Worm (Caenorhabditis elegans): Measurements from ENCODE around the gene F54C8.6.
A peak's percentile ranks its signal among the peaks of the same experiment; 100 is the strongest.
"Not testable (repeated sequence)": the region's sequence is repeated elsewhere in the genome, so short reads cannot be mapped to it uniquely, and the experiment has no call there.

F54C8.6 gene

ce11 chrIII:9445699-9446098 is 4.0 kb downstream of the F54C8.6 start:
- TF ChIP-seq flt-1 (GFP tag; IDR thresholded peaks at IDR 0.05), result 0 out of 2 replicates have a peak, but pooled peaks have one; percentile 15

ce11 chrIII:9443417-9444027 is 6.2 kb downstream of the F54C8.6 start, which contains the start of gene pir-2:
pir-2 (minus strand) TSS chrIII:9443634.
- TF ChIP-seq T22C8.4 (GFP tag; IDR thresholded peaks at IDR 0.05) (peak; percentile 98), ztf-23 (GFP tag; IDR thresholded peaks at IDR 0.05) (peak; percentile 76), tab-1 (GFP tag; IDR thresholded peaks at IDR 0.05) (peak; percentile 13; the same call in 1 of the 2 replicates), med-1 (GFP tag; optimal IDR thresholded peaks at IDR 0.05; ENCODE audit: insufficient read depth) (no peak), cog-1 (tag; optimal IDR thresholded peaks at IDR 0.05) (peak; percentile 25)

DNA sequence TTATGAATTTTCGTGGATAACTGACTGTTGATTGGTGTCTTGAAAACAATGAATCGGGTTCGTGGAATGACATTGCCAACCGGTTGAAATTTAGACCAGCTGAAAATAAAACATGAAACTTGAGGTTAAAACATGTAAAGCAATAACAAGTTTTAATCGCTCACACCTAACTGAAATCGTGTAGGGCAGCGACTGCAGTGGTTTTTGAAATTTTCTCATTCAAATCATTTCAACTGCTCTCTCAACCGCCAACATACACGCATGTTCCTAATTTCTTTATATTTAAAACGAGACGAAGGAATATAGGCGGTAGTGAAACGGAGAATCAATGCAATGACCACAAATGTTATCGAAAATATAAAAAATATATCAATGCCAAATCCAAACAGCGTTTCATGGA is 6.9 kb downstream of the F54C8.6 start:
- TF ChIP-seq klf-2 (GFP tag; conservative IDR thresholded peaks at IDR 0.05), result no peak

DNA sequence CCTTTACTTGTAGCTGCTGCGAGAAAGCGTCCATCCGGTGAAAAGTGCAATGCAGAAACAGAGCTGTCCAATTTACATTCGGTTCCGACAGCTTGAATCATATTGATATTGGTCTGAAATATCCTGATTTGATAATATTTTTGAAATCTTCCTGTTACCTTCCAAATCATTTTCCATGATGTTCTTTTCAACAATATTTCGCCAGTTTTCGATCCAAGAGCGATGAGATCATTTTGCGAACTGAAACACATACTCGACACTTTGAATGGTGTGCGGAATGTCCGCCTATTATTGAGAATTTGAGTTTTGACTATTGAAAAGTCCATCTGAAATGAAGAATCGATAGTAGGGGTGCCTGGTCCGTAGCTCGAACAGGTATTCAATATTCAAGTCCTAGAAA is 8.6 kb downstream of the F54C8.6 start, which contains the start of gene emb-30:
TSS of gene emb-30 (minus strand) at position 328 of the 400 bp plus-strand sequence.
- TF ChIP-seq klf-2 (GFP tag; conservative IDR thresholded peaks at IDR 0.05) (no peak), flt-1 (GFP tag; IDR thresholded peaks at IDR 0.05) (0 out of 2 replicates have a peak, but pooled peaks have one; percentile 13)

DNA sequence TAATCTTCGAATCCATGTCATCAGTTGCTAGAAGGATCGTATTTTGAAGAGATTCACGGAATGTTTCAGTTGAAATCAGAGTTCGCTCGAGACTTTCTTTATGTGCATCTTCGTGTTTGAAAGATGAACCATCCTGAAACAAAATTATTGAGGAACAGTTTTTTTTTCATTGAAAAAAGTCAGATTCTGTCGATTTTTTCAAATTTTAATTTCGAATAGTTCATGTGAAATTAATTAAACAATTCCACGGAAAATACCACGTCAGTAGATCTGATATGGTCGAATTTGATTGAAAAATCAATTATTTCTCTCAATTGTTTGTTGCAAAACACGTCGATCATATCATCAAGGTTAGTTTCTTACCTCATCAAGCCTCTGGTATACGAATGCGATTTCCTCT is 10.3 kb downstream of the F54C8.6 start, which contains the start of gene F54C8.1:
TSS of gene F54C8.1 (plus strand) at position 301 of the 400 bp plus-strand sequence.
- TF ChIP-seq ref-1 (GFP tag; conservative IDR thresholded peaks at IDR 0.05) (no peak), T22C8.4 (GFP tag; IDR thresholded peaks at IDR 0.05) (no peak), flt-1 (GFP tag; IDR thresholded peaks at IDR 0.05) (no peak), med-1 (GFP tag; optimal IDR thresholded peaks at IDR 0.05; ENCODE audit: insufficient read depth) (no peak), ztf-29 (GFP tag; IDR thresholded peaks at IDR 0.05) (no peak), ztf-23 (GFP tag; IDR thresholded peaks at IDR 0.05) (no peak), cog-1 (tag; optimal IDR thresholded peaks at IDR 0.05) (no peak), klf-2 (GFP tag; conservative IDR thresholded peaks at IDR 0.05) (no peak), tab-1 (GFP tag; IDR thresholded peaks at IDR 0.05) (no peak)

DNA sequence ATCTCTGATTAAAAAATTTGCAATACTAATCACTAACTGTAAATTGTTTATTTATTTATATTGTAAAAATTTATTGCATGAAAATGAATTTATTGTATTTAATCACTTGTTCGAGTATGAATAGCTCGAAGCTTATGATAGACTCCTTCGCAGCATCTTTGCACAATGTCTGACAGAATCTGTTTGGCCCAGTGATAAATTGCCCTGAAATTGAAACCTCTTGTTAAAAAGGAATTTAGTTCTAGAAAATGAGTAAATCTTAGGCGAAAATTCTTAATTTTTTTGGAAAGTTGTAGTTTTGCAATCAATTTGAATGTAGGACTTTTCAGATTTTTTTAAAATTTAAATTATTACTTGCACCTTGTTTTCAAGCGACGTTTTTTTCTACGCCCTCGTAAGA is 14.7 kb downstream of the F54C8.6 start:
- TF ChIP-seq ztf-23 (GFP tag; IDR thresholded peaks at IDR 0.05), result no peak
- no peak for TF ChIP-seq cog-1 (tag; optimal IDR thresholded peaks at IDR 0.05)
- TF ChIP-seq tab-1 (GFP tag; IDR thresholded peaks at IDR 0.05), result no peak
- no peak for TF ChIP-seq klf-2 (GFP tag; conservative IDR thresholded peaks at IDR 0.05)
- no peak for TF ChIP-seq ref-1 (GFP tag; conservative IDR thresholded peaks at IDR 0.05)
- TF ChIP-seq flt-1 (GFP tag; IDR thresholded peaks at IDR 0.05), result no peak
- no peak for TF ChIP-seq T22C8.4 (GFP tag; IDR thresholded peaks at IDR 0.05)
- no peak for TF ChIP-seq med-1 (GFP tag; optimal IDR thresholded peaks at IDR 0.05; ENCODE audit: insufficient read depth)
- no peak for TF ChIP-seq ztf-29 (GFP tag; IDR thresholded peaks at IDR 0.05)

DNA sequence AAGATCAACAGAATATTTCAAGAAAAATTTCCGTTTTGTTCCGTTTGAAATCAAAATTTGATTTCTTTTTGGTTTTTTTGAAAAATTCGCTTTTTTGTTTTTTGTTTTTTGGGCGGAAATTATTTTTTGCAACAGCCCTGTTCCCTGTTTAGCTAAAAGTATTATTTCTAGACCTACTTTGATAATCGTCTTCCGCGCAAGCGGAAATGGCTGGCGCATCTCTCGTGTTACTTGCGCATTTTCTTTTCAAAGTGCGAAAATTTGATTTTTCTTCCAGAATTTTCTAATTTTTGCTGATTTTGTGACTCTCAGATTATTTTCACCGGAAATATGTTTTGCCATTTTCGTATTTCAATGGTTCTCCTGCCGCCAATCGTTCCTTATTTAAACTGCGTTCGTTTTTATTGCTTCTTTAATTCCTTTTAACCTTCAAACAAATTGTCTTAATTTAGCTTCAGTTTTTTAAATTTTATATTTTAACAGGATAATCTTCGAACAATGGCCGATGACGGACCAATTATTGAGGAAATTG is 16.1 kb downstream of the F54C8.6 start, which contains the start of gene cpar-1:
TSS of gene cpar-1 (plus strand) at position 482 of the 532 bp plus-strand sequence.
- no peak for TF ChIP-seq cog-1 (tag; optimal IDR thresholded peaks at IDR 0.05)
- no peak for TF ChIP-seq ztf-29 (GFP tag; IDR thresholded peaks at IDR 0.05)
- TF ChIP-seq med-1 (GFP tag; optimal IDR thresholded peaks at IDR 0.05; ENCODE audit: insufficient read depth), result no peak
- TF ChIP-seq flt-1 (GFP tag; IDR thresholded peaks at IDR 0.05), result no peak
- TF ChIP-seq ref-1 (GFP tag; conservative IDR thresholded peaks at IDR 0.05), result no peak
- no peak for TF ChIP-seq tab-1 (GFP tag; IDR thresholded peaks at IDR 0.05)
- no peak for TF ChIP-seq T22C8.4 (GFP tag; IDR thresholded peaks at IDR 0.05)
- TF ChIP-seq klf-2 (GFP tag; conservative IDR thresholded peaks at IDR 0.05), result no peak
- no peak for TF ChIP-seq ztf-23 (GFP tag; IDR thresholded peaks at IDR 0.05)

DNA sequence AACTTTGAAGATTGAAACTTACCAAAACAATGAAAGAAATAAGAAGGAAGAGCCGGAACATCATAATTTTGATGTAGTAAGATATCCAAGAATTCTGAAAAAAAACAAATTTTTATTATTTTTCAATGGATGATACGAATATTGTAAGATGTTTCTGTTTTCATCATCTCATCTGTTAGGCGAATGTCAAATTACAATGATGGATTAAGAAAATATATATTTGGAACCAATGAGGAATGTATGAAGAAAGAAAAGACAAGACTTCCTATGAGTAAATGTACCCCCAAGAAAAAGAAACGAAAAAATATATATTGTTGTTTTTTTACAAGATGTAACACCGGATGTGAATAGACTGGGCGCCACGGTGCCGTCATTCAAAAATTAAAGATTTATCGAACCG is 23.4 kb downstream of the F54C8.6 start, which contains the start of gene T26G10.5:
TSS of gene T26G10.5 (minus strand) at position 101 of the 400 bp plus-strand sequence.
- no peak for TF ChIP-seq ref-1 (GFP tag; conservative IDR thresholded peaks at IDR 0.05)
- TF ChIP-seq klf-2 (GFP tag; conservative IDR thresholded peaks at IDR 0.05), result no peak
- TF ChIP-seq T22C8.4 (GFP tag; IDR thresholded peaks at IDR 0.05), result no peak
- TF ChIP-seq med-1 (GFP tag; optimal IDR thresholded peaks at IDR 0.05; ENCODE audit: insufficient read depth), result no peak
- TF ChIP-seq ztf-23 (GFP tag; IDR thresholded peaks at IDR 0.05), result no peak
- no peak for TF ChIP-seq ztf-29 (GFP tag; IDR thresholded peaks at IDR 0.05)
- no peak for TF ChIP-seq cog-1 (tag; optimal IDR thresholded peaks at IDR 0.05)
- TF ChIP-seq tab-1 (GFP tag; IDR thresholded peaks at IDR 0.05), result no peak
- no peak for TF ChIP-seq flt-1 (GFP tag; IDR thresholded peaks at IDR 0.05)

ce11 chrIII:9420231-9420630 is 29.5 kb downstream of the F54C8.6 start, which contains the start of gene T26G10.4:
T26G10.4 (plus strand) TSS chrIII:9420531.
- TF ChIP-seq T22C8.4 (GFP tag; IDR thresholded peaks at IDR 0.05); ztf-23 (GFP tag; IDR thresholded peaks at IDR 0.05); ref-1 (GFP tag; conservative IDR thresholded peaks at IDR 0.05): not testable (repeated sequence)

DNA sequence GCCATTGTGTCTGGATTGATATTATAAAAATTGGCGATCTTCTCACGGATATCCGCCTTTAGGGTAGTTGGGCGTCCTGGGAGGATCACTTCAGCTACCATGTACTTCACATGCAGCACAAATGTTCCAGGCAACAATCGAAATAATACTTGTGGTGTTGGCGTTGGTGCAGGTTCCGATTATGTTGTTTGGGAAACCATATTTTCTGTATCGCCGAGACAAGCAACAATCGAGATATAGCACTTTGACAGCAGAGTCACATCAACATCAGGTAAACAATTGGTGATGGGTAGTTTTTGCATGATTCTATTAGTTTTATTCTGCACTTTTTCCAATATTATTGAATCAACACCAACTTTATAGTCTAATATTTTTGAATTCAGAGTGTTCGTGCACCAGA is 36.4 kb downstream of the F54C8.6 start, which contains the start of gene T26G10.3:
TSS of gene T26G10.3 (minus strand) at position 101 of the 400 bp plus-strand sequence.
- TF ChIP-seq cog-1 (tag; optimal IDR thresholded peaks at IDR 0.05), result no peak

- TF ChIP-seq tab-1 (GFP tag; IDR thresholded peaks at IDR 0.05), result 0 out of 2 replicates have a peak, but pooled peaks have one; percentile 45
Observed at ce11 chrIII:9408304-9408703, 41.4 kb downstream of the F54C8.6 start.
